Worm (Caenorhabditis elegans) whole organism, L1 larva: ENCODE measurements around the gene snb-1.

Source experiments
- elt-3 ChIP-seq, 6 experiments: fragments of 150-350 bp in 1 of 6; sonication (generic microtip); optimal IDR thresholded peaks; 2 replicates each; lab custom pipeline; 2017 to 2018; ENCODE audit warnings: missing biosample characterization in 6 of 6, missing genetic modification characterization in 6 of 6, inconsistent platforms in 1 of 6
- ets-5 ChIP-seq: fragments of 200-800 bp; sonication (Bioruptor generic); IDR thresholded peaks from 2 replicates; pipeline ENCODE4 v1.3.6; 2022; ENCODE audit warnings: missing genetic modification characterization, missing compliant biosample characterization
- jun-1 ChIP-seq: fragments of 150-350 bp; optimal IDR thresholded peaks from 2 replicates; lab custom pipeline; 2014; ENCODE audit warnings: missing biosample characterization, missing genetic modification reagents, missing genetic modification characterization
- mab-9 ChIP-seq: fragments of 200-800 bp; sonication (Bioruptor generic); IDR thresholded peaks from 2 replicates; pipeline ENCODE4 v1.3.6; 2022; ENCODE audit warnings: missing genetic modification reagents, missing genetic modification characterization, missing compliant biosample characterization
- snpc-4 ChIP-seq: fragments of 150-350 bp; optimal IDR thresholded peaks from 2 replicates; lab custom pipeline; 2014; ENCODE audit warnings: missing biosample characterization, missing genetic modification characterization
- zag-1 ChIP-seq: fragments of 150-350 bp; optimal IDR thresholded peaks from 2 replicates; lab custom pipeline; 2014; ENCODE audit warnings: missing biosample characterization, missing genetic modification characterization

DNA sequence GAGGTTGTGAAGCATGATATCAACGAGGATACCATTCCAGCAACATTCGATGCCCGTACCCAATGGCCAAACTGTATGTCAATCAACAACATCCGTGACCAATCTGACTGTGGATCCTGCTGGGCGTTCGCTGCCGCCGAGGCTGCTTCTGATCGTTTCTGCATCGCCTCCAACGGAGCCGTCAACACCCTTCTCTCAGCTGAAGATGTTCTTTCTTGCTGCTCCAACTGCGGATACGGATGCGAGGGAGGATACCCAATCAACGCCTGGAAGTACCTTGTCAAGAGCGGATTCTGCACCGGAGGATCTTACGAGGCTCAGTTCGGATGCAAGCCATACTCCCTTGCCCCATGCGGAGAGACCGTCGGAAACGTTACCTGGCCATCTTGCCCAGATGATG is 41.3 kb downstream of the snb-1 start:
- TF ChIP-seq snpc-4 (tag; lab: Kevin White, UChicago) (no peak), mab-9 (GFP tag; lab: Robert Waterston, UW) (no peak), elt-3 (tag; optimal IDR thresholded peaks at IDR 0.05; lab: Kevin White, UChicago) (no peak), jun-1 (no peak), ets-5 (GFP tag; lab: Robert Waterston, UW) (no peak), zag-1 (no peak)
